Worm (Caenorhabditis elegans) whole organism, mixed stage, embryonic: Measurements from ENCODE around the gene fbxa-114.
A peak's percentile ranks its signal among the peaks of the same experiment; 100 is the strongest.

Source experiments
- ceh-39 ChIP-seq: fragments of 150-350 bp; optimal IDR thresholded peaks from 2 replicates; lab custom pipeline; 2014; ENCODE audit warnings: missing biosample characterization, missing genetic modification characterization
- ceh-43 ChIP-seq: fragments of 200-800 bp; sonication (Bioruptor generic); optimal IDR thresholded peaks from 2 replicates; lab custom pipeline; 2018; ENCODE audit warnings: mild to moderate bottlenecking, missing genetic modification characterization, moderate library complexity, missing compliant biosample characterization
- ces-1 ChIP-seq: fragments of 150-350 bp; optimal IDR thresholded peaks from 2 replicates; lab custom pipeline; 2014; ENCODE audit warnings: missing biosample characterization, missing genetic modification reagents, missing genetic modification characterization
- cnd-1 ChIP-seq: fragments of 200-800 bp; sonication (Bioruptor generic); optimal IDR thresholded peaks from 2 replicates; lab custom pipeline; 2018; ENCODE audit warnings: mild to moderate bottlenecking, missing genetic modification characterization, missing compliant biosample characterization
- drap-1 ChIP-seq: fragments of 200-800 bp; sonication (Bioruptor generic); optimal IDR thresholded peaks from 3 replicates; lab custom pipeline; 2018; ENCODE audit warnings: mild to moderate bottlenecking, missing genetic modification characterization, missing compliant biosample characterization
- elt-3 ChIP-seq: fragments of 150-350 bp; optimal IDR thresholded peaks from 2 replicates; lab custom pipeline; 2014; ENCODE audit warnings: missing biosample characterization, missing genetic modification characterization
- flh-1 ChIP-seq: fragments of 200-800 bp; sonication (Bioruptor generic); optimal IDR thresholded peaks from 2 replicates; lab custom pipeline; 2018; ENCODE audit warnings: mild to moderate bottlenecking, missing genetic modification characterization, moderate library complexity, missing compliant biosample characterization
- ham-2 ChIP-seq: fragments of 200-800 bp; sonication (Bioruptor generic); optimal IDR thresholded peaks from 2 replicates; lab custom pipeline; 2018; ENCODE audit warnings: mild to moderate bottlenecking, missing genetic modification characterization, missing compliant biosample characterization
- hlh-1 ChIP-seq: fragments of 150-350 bp; optimal IDR thresholded peaks from 2 replicates; lab custom pipeline; 2014; ENCODE audit warnings: missing biosample characterization, missing genetic modification reagents, missing genetic modification characterization
- lin-13 ChIP-seq: fragments of 150-350 bp; optimal IDR thresholded peaks from 2 replicates; lab custom pipeline; 2014; ENCODE audit warnings: missing biosample characterization, missing genetic modification characterization
- lin-32 ChIP-seq: fragments of 200-800 bp; sonication (Bioruptor generic); optimal IDR thresholded peaks from 2 replicates; lab custom pipeline; 2018; ENCODE audit warnings: mild to moderate bottlenecking, missing genetic modification characterization, missing compliant biosample characterization
- lsy-2 ChIP-seq: fragments of 150-350 bp; optimal IDR thresholded peaks from 2 replicates; lab custom pipeline; 2014; ENCODE audit warnings: missing biosample characterization, missing genetic modification characterization
- mab-5 ChIP-seq: fragments of 150-350 bp; optimal IDR thresholded peaks from 2 replicates; lab custom pipeline; 2014; ENCODE audit warnings: missing biosample characterization, missing genetic modification characterization
- mep-1 ChIP-seq: fragments of 150-350 bp; optimal IDR thresholded peaks from 2 replicates; lab custom pipeline; 2017; ENCODE audit warnings: missing biosample characterization, missing genetic modification reagents, missing genetic modification characterization, inconsistent platforms
- nhr-76 ChIP-seq: sonication (generic microtip); optimal IDR thresholded peaks from 2 replicates; lab custom pipeline; 2017; ENCODE audit warnings: missing biosample characterization, missing genetic modification characterization
- snpc-4 ChIP-seq: fragments of 150-350 bp; optimal IDR thresholded peaks from 2 replicates; lab custom pipeline; 2014; ENCODE audit warnings: missing biosample characterization, missing genetic modification characterization
- tbx-8 ChIP-seq: fragments of 200-800 bp; sonication (Bioruptor generic); optimal IDR thresholded peaks from 2 replicates; lab custom pipeline; 2018; ENCODE audit warnings: mild to moderate bottlenecking, missing genetic modification characterization, moderate library complexity, missing compliant biosample characterization
- unc-39 ChIP-seq: fragments of 150-350 bp; optimal IDR thresholded peaks from 2 replicates; lab custom pipeline; 2014; ENCODE audit warnings: missing biosample characterization, missing genetic modification characterization
- ztf-11 ChIP-seq: fragments of 150-350 bp; optimal IDR thresholded peaks from 2 replicates; lab custom pipeline; 2014; ENCODE audit warnings: missing biosample characterization, missing genetic modification characterization

Gene fbxa-114

DNA sequence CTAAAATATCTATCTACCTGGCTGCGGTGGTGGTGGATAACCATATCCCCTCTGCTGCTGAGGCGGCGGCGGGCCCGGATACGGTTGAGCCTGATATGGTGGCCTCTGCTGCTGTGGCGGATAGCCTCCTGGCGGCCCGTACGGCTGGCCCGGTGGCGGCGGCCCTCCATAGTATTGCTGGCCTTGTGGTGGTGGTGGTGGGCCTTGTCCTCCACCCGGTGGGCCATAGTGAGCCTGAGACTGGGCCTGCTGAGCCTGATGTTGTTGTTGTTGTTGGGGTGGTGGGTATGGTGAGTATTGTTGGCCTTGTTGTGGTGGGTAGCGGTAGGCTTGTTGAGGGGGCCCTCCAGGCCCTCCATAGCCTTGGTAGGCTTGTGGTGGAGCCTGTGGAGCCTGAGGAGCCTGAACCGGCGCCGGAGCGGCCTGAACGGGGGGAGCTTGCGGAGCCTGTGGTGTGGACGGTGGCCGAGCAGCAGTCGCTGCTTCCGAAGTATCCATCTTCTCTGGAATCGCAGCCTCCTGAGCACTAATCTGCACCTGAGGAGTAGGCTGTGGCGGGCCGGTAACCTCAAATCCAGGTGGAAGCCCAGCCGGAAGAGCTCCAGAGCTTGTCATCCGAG is 39.9 kb downstream of the fbxa-114 start (continued):
- TF ChIP-seq ztf-11 (tag; lab: Kevin White, UChicago), result no peak
- no peak for TF ChIP-seq unc-39 (tag; lab: Kevin White, UChicago)
- TF ChIP-seq snpc-4 (tag; lab: Kevin White, UChicago), result no peak
- TF ChIP-seq lin-13 (tag; lab: Kevin White, UChicago), result no peak
- TF ChIP-seq nhr-76 (tag; lab: Kevin White, UChicago), result no peak
- TF ChIP-seq mab-5 (tag; lab: Kevin White, UChicago), result no peak
- peak; percentile 2 for TF ChIP-seq drap-1 (GFP tag; lab: Kevin White, UChicago)
- no peak for TF ChIP-seq ceh-43 (GFP tag; lab: Kevin White, UChicago)
- peak; percentile 12 for TF ChIP-seq flh-1 (GFP tag; lab: Kevin White, UChicago)
- TF ChIP-seq elt-3 (tag; lab: Kevin White, UChicago), result no peak
- TF ChIP-seq, all 35 proteins: peak for 5

- no peak for TF ChIP-seq tbx-8 (GFP tag; lab: Kevin White, UChicago)
- TF ChIP-seq cnd-1 (tag; lab: Kevin White, UChicago), result peak; percentile 70
- no peak for TF ChIP-seq ham-2 (GFP tag; lab: Kevin White, UChicago)
- peak; percentile 56 for TF ChIP-seq ces-1 (GFP tag; lab: Kevin White, UChicago)
- peak; percentile 38 for TF ChIP-seq mep-1 (tag; lab: Kevin White, UChicago)
- peak; percentile 4 for TF ChIP-seq lsy-2
- TF ChIP-seq lin-32 (GFP tag; lab: Kevin White, UChicago), result peak; percentile 65
- peak; percentile 20 for TF ChIP-seq hlh-1 (tag; lab: Kevin White, UChicago)
- peak; percentile 85 for TF ChIP-seq ceh-39 (tag; lab: Kevin White, UChicago)
- TF ChIP-seq, all 35 proteins: peak for 7
Observed at ce11 chrV:20249438-20250120, 48.2 kb downstream of the fbxa-114 start, which contains the start of gene swsn-1. Gene swsn-1 (minus strand): TSS chrV:20249488.
